Fruit fly (Drosophila melanogaster) whole organism, embryonic: Measurements from ENCODE around the gene P5CDh2.

Experiments used
- Abd-B ChIP-seq: fragments of 200-800 bp; sonication (Bioruptor generic); optimal IDR thresholded peaks from 2 replicates; lab custom pipeline; 2018; ENCODE audit warnings: missing biosample characterization, mild to moderate bottlenecking, missing genetic modification characterization, moderate library complexity
- CG10147 ChIP-seq: fragments of 200-800 bp; sonication (Bioruptor generic); optimal IDR thresholded peaks from 2 replicates; lab custom pipeline; 2019; ENCODE audit warnings: missing biosample characterization, mild to moderate bottlenecking, missing genetic modification characterization, moderate library complexity
- CG10267 ChIP-seq: fragments of 200-800 bp; sonication (Bioruptor generic); optimal IDR thresholded peaks from 2 replicates; lab custom pipeline; 2018; ENCODE audit warnings: missing biosample characterization, mild to moderate bottlenecking, missing genetic modification characterization, moderate library complexity
- CG10431 ChIP-seq: fragments of 200-800 bp; sonication (Bioruptor generic); optimal IDR thresholded peaks from 3 replicates; lab custom pipeline; 2018; ENCODE audit warnings: missing biosample characterization, mild to moderate bottlenecking, missing genetic modification characterization
- CG13296 ChIP-seq: fragments of 200-800 bp; sonication (Bioruptor generic); optimal IDR thresholded peaks from 3 replicates; lab custom pipeline; 2018; ENCODE audit warnings: missing biosample characterization, mild to moderate bottlenecking, missing genetic modification characterization
- CG16779 ChIP-seq: fragments of 200-800 bp; sonication (Bioruptor generic); IDR thresholded peaks from 2 replicates; pipeline ENCODE4 v1.3.6; 2022; ENCODE audit warnings: missing biosample characterization, missing genetic modification characterization
- CG17186 ChIP-seq: fragments of 200-800 bp; sonication (Bioruptor generic); optimal IDR thresholded peaks from 3 replicates; lab custom pipeline; 2017; ENCODE audit warnings: missing biosample characterization, missing genetic modification reagents, missing genetic modification characterization
- CG17328 ChIP-seq: fragments of 200-800 bp; sonication (Bioruptor generic); IDR thresholded peaks from 2 replicates; pipeline ENCODE4 v1.3.6; 2022; ENCODE audit warnings: missing biosample characterization, missing genetic modification characterization
- CG17612 ChIP-seq: fragments of 200-800 bp; sonication (Bioruptor generic); IDR thresholded peaks from 2 replicates; pipeline ENCODE4 v1.3.6; 2022; ENCODE audit warnings: missing biosample characterization, missing genetic modification characterization
- CG17802 ChIP-seq: fragments of 200-800 bp; sonication (Bioruptor generic); optimal IDR thresholded peaks from 2 replicates; lab custom pipeline; 2018; ENCODE audit warnings: missing biosample characterization, mild to moderate bottlenecking, missing genetic modification characterization, moderate library complexity
- CG17912 ChIP-seq: fragments of 200-800 bp; sonication (Bioruptor generic); optimal IDR thresholded peaks from 2 replicates; lab custom pipeline; 2018; ENCODE audit warnings: missing biosample characterization, mild to moderate bottlenecking, missing genetic modification characterization
- CG2712 ChIP-seq: fragments of 200-800 bp; optimal IDR thresholded peaks from 3 replicates; lab custom pipeline; 2019; ENCODE audit warnings: missing biosample characterization, mild to moderate bottlenecking, missing genetic modification characterization, moderate library complexity
- CG3726 ChIP-seq: fragments of 200-800 bp; sonication (Bioruptor generic); IDR thresholded peaks from 3 replicates; pipeline ENCODE4, ENCODE4 v1.3.6; 2022; ENCODE audit warnings: missing biosample characterization, missing genetic modification characterization
- CG4282 ChIP-seq: fragments of 200-800 bp; sonication (Bioruptor generic); optimal IDR thresholded peaks from 2 replicates; lab custom pipeline; 2016; ENCODE audit warnings: missing biosample characterization, missing genetic modification characterization
- CG4707 ChIP-seq: fragments of 200-800 bp; sonication (Bioruptor generic); optimal IDR thresholded peaks from 2 replicates; lab custom pipeline; 2018; ENCODE audit warnings: missing biosample characterization, mild to moderate bottlenecking, missing genetic modification characterization, moderate library complexity
- CG6689 ChIP-seq: fragments of 200-800 bp; sonication (Bioruptor generic); IDR thresholded peaks from 2 replicates; pipeline ENCODE4 v1.3.6; 2022; ENCODE audit warnings: missing biosample characterization, missing genetic modification characterization
- CG7271 ChIP-seq: fragments of 200-800 bp; sonication (Bioruptor generic); optimal IDR thresholded peaks from 2 replicates; lab custom pipeline; 2018; ENCODE audit warnings: missing biosample characterization, mild to moderate bottlenecking, missing genetic modification characterization, moderate library complexity
- CG8924 ChIP-seq: fragments of 200-800 bp; optimal IDR thresholded peaks from 3 replicates; lab custom pipeline; 2019; ENCODE audit warnings: missing biosample characterization, mild to moderate bottlenecking, missing genetic modification characterization, moderate library complexity
- Deaf1 ChIP-seq: fragments of 200-800 bp; optimal IDR thresholded peaks from 3 replicates; lab custom pipeline; 2019; ENCODE audit warnings: missing biosample characterization, mild to moderate bottlenecking, missing genetic modification characterization, moderate library complexity
- Dek ChIP-seq: fragments of 200-800 bp; sonication (Bioruptor generic); optimal IDR thresholded peaks from 3 replicates; lab custom pipeline; 2019; ENCODE audit warnings: missing biosample characterization, mild to moderate bottlenecking, missing genetic modification characterization, moderate library complexity
- Ets65A ChIP-seq: fragments of 200-800 bp; sonication (Bioruptor generic); peaks from one replicate; lab custom pipeline; 2016; ENCODE audit warnings: missing biosample characterization, missing genetic modification characterization
- GATAe ChIP-seq: fragments of 200-800 bp; sonication (Bioruptor generic); conservative IDR thresholded peaks from 2 replicates; pipeline ENCODE4 v1.3.6; 2022; ENCODE audit warnings: missing biosample characterization, missing genetic modification characterization
- Hey ChIP-seq: fragments of 200-800 bp; sonication (Bioruptor generic); optimal IDR thresholded peaks from 3 replicates; lab custom pipeline; 2018; ENCODE audit warnings: missing biosample characterization, mild to moderate bottlenecking, missing genetic modification characterization
- Hmr ChIP-seq: fragments of 200-800 bp; sonication (Bioruptor generic); optimal IDR thresholded peaks from 3 replicates; lab custom pipeline; 2017; ENCODE audit warnings: mild to moderate bottlenecking, missing biosample characterization, missing genetic modification reagents, missing genetic modification characterization
- NC2α ChIP-seq: fragments of 200-800 bp; sonication (Bioruptor generic); optimal IDR thresholded peaks from 2 replicates; lab custom pipeline; 2016; ENCODE audit warnings: missing biosample characterization, missing genetic modification characterization
- Neu2 ChIP-seq: fragments of 200-800 bp; sonication (Bioruptor generic); optimal IDR thresholded peaks from 3 replicates; lab custom pipeline; 2016; ENCODE audit warnings: missing biosample characterization, missing genetic modification characterization, borderline replicate concordance
- Nf-YB ChIP-seq: fragments of 200-800 bp; sonication (Bioruptor generic); optimal IDR thresholded peaks from 3 replicates; lab custom pipeline; 2019; ENCODE audit warnings: missing biosample characterization, mild to moderate bottlenecking, missing genetic modification characterization, moderate library complexity
- PHDP ChIP-seq: fragments of 200-800 bp; sonication (Bioruptor generic); optimal IDR thresholded peaks from 3 replicates; lab custom pipeline; 2018; ENCODE audit warnings: missing biosample characterization, mild to moderate bottlenecking, missing genetic modification characterization, moderate library complexity
- Ptx1 ChIP-seq: fragments of 200-800 bp; sonication (Bioruptor generic); IDR thresholded peaks from 2 replicates; pipeline ENCODE4 v1.3.6; 2022; ENCODE audit warnings: missing biosample characterization, missing genetic modification characterization
- ac ChIP-seq: fragments of 200-800 bp; sonication (Bioruptor generic); optimal IDR thresholded peaks from 3 replicates; lab custom pipeline; 2017; ENCODE audit warnings: missing biosample characterization, mild to moderate bottlenecking, missing genetic modification characterization
- al ChIP-seq: fragments of 200-800 bp; sonication (Bioruptor generic); IDR thresholded peaks from 2 replicates; pipeline ENCODE4 v1.3.6; 2022; ENCODE audit warnings: missing biosample characterization, missing genetic modification characterization
- ara ChIP-seq: fragments of 200-800 bp; sonication (Bioruptor generic); IDR thresholded peaks from 2 replicates; pipeline ENCODE4 v1.3.6; 2022; ENCODE audit warnings: missing biosample characterization, missing genetic modification characterization
- ato ChIP-seq: fragments of 200-800 bp; sonication (Bioruptor generic); IDR thresholded peaks from 2 replicates; pipeline ENCODE4 v1.3.6; 2022; ENCODE audit warnings: missing biosample characterization, missing genetic modification characterization; ENCODE audit not compliant: partially characterized antibody
- chn ChIP-seq: fragments of 200-800 bp; sonication (Bioruptor generic); optimal IDR thresholded peaks from 2 replicates; lab custom pipeline; 2016; ENCODE audit warnings: missing biosample characterization, missing genetic modification characterization
- corto ChIP-seq: fragments of 200-800 bp; sonication (Bioruptor generic); optimal IDR thresholded peaks from 2 replicates; lab custom pipeline; 2016; ENCODE audit warnings: missing biosample characterization, mild to moderate bottlenecking, missing genetic modification characterization, moderate library complexity
- esg ChIP-seq: fragments of 200-800 bp; sonication (Bioruptor generic); conservative IDR thresholded peaks from 2 replicates; pipeline ENCODE4 v1.3.6; 2022; ENCODE audit warnings: missing biosample characterization, missing genetic modification characterization
- fd102C ChIP-seq: fragments of 200-800 bp; sonication (Bioruptor generic); optimal IDR thresholded peaks from 2 replicates; lab custom pipeline; 2018; ENCODE audit warnings: missing biosample characterization, mild to moderate bottlenecking, missing genetic modification characterization, moderate library complexity
- fd3F ChIP-seq: fragments of 200-800 bp; sonication (Bioruptor generic); optimal IDR thresholded peaks from 2 replicates; lab custom pipeline; 2018; ENCODE audit warnings: missing biosample characterization, mild to moderate bottlenecking, missing genetic modification characterization, moderate library complexity
- ham ChIP-seq: fragments of 200-800 bp; sonication (Bioruptor generic); IDR thresholded peaks from 2 replicates; pipeline ENCODE4 v1.3.6; 2022; ENCODE audit warnings: missing biosample characterization, missing genetic modification characterization
- lbe ChIP-seq: fragments of 200-800 bp; sonication (Bioruptor generic); optimal IDR thresholded peaks from 2 replicates; lab custom pipeline; 2016; ENCODE audit warnings: missing biosample characterization, mild to moderate bottlenecking, missing genetic modification characterization
- lilli ChIP-seq: fragments of 200-800 bp; sonication (Bioruptor generic); optimal IDR thresholded peaks from 3 replicates; lab custom pipeline; 2016; ENCODE audit warnings: missing biosample characterization, missing genetic modification characterization
- lov ChIP-seq, 2 experiments: fragments of 200-800 bp in 1 of 2; fragments of >200 bp in 1 of 2; sonication (Bioruptor generic) in 1 of 2; IDR thresholded peaks in 1 of 2; optimal IDR thresholded peaks in 1 of 2; 2 replicates in 1 of 2; 3 replicates in 1 of 2; pipeline versions ENCODE4 v1.3.6 to Lab custom; 2017 to 2022; ENCODE audit warnings: missing biosample characterization in 1 of 2, missing genetic modification characterization in 1 of 2
- pho ChIP-seq: fragments of 200-800 bp; sonication (Bioruptor generic); optimal IDR thresholded peaks from 2 replicates; lab custom pipeline; 2016; ENCODE audit warnings: missing biosample characterization, missing genetic modification characterization
- pnt ChIP-seq: fragments of 200-800 bp; sonication (Bioruptor generic); optimal IDR thresholded peaks from 3 replicates; lab custom pipeline; 2016; ENCODE audit warnings: missing biosample characterization, missing genetic modification characterization
- ranshi ChIP-seq: fragments of 200-800 bp; sonication (Bioruptor generic); IDR thresholded peaks from 2 replicates; pipeline ENCODE4 v1.3.6; 2022; ENCODE audit warnings: missing biosample characterization, missing genetic modification characterization
- sna ChIP-seq: fragments of 200-800 bp; sonication (Bioruptor generic); IDR thresholded peaks from 2 replicates; pipeline ENCODE4 v1.3.6; 2022; ENCODE audit warnings: missing biosample characterization, missing genetic modification characterization; ENCODE audit not compliant: partially characterized antibody
- stwl ChIP-seq: fragments of 200-800 bp; sonication (Bioruptor generic); optimal IDR thresholded peaks from 3 replicates; lab custom pipeline; 2018; ENCODE audit warnings: missing biosample characterization, mild to moderate bottlenecking, missing genetic modification characterization, moderate library complexity
- tio ChIP-seq: fragments of 200-800 bp; sonication (Bioruptor generic); optimal IDR thresholded peaks from 2 replicates; lab custom pipeline; 2017; ENCODE audit warnings: missing biosample characterization, missing genetic modification characterization, inconsistent platforms
- toy ChIP-seq: fragments of 200-800 bp; sonication (Bioruptor generic); IDR thresholded peaks from 2 replicates; pipeline ENCODE4 v1.3.6; 2022; ENCODE audit warnings: missing biosample characterization, missing genetic modification characterization
- trem ChIP-seq: fragments of 200-800 bp; optimal IDR thresholded peaks from 3 replicates; lab custom pipeline; 2019; ENCODE audit warnings: missing biosample characterization, mild to moderate bottlenecking, missing genetic modification characterization, moderate library complexity
- twi ChIP-seq: fragments of 200-800 bp; optimal IDR thresholded peaks from 2 replicates; lab custom pipeline; 2019; ENCODE audit warnings: missing biosample characterization, mild to moderate bottlenecking, missing genetic modification characterization, moderate library complexity

Gene P5CDh2

DNA sequence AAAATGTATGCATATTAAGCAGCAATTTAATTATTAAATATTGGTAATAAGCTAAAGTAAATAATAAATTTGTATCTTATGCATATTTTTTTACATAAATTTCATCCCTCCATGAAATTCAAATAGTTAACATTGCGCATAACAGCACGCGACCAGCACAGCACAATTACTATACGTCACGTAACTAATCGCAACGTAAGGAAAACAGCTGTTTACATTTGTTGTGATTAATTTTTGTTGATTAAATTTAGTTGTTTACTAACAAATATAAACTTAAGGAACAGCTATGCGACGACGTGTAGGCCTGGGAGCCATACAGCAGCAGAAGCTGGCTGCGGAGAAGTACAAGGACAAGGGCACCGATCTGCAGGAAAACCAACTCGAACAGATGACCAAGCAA is 12.7 kb upstream of the P5CDh2 start, which contains the start of gene lsn (continued):
- TF ChIP-seq CG10431 (GFP tag; lab: Kevin White, UChicago) = no peak
- no peak for TF ChIP-seq ham (GFP tag; lab: Robert Waterston, UW)
- 0 out of 2 replicates have a peak, but pooled peaks have one; percentile 20 for TF ChIP-seq sna (GFP tag; lab: Robert Waterston, UW)
- TF ChIP-seq Hey (tag; lab: Kevin White, UChicago) = no peak
- peak; percentile 99 for TF ChIP-seq CG17186 (GFP tag; lab: Kevin White, UChicago)
- no peak for TF ChIP-seq ato (GFP tag; lab: Robert Waterston, UW)
- TF ChIP-seq CG16779 (GFP tag; lab: Robert Waterston, UW) = no peak
- peak; percentile 14 for TF ChIP-seq CG10147
- no peak for TF ChIP-seq GATAe (GFP tag; lab: Robert Waterston, UW)
- TF ChIP-seq fd102C (GFP tag; lab: Kevin White, UChicago) = no peak
- TF ChIP-seq al (GFP tag; lab: Robert Waterston, UW) = no peak
- TF ChIP-seq ac = peak; percentile 13
- no peak for TF ChIP-seq Neu2 (GFP tag; lab: Kevin White, UChicago)
- TF ChIP-seq CG8924 (tag; lab: Kevin White, UChicago) = no peak
- TF ChIP-seq stwl (tag; lab: Kevin White, UChicago) = peak; percentile 8
- TF ChIP-seq CG4707 (GFP tag; lab: Kevin White, UChicago) = peak; percentile 26
- TF ChIP-seq CG7271 (tag; lab: Kevin White, UChicago) = no peak
- TF ChIP-seq Nf-YB (GFP tag; lab: Kevin White, UChicago) = peak; percentile 13
- no peak for TF ChIP-seq corto (GFP tag; lab: Kevin White, UChicago)
- no peak for TF ChIP-seq lov (optimal IDR thresholded peaks at IDR 0.05; lab: Kevin White, UChicago)
- TF ChIP-seq lov (GFP tag; IDR thresholded peaks at IDR 0.05; lab: Robert Waterston, UW) = no peak
- TF ChIP-seq lbe (GFP tag; lab: Kevin White, UChicago) = peak; percentile 6
- TF ChIP-seq pho (GFP tag; lab: Kevin White, UChicago) = no peak
- TF ChIP-seq CG13296 (GFP tag; lab: Kevin White, UChicago) = peak; percentile 30
- TF ChIP-seq CG17612 (GFP tag; lab: Robert Waterston, UW) = no peak
- no peak for TF ChIP-seq trem (tag; lab: Kevin White, UChicago)
- peak; percentile 2 for TF ChIP-seq CG2712 (tag; lab: Kevin White, UChicago)
- TF ChIP-seq Dek = no peak
- no peak for TF ChIP-seq ranshi (GFP tag; lab: Robert Waterston, UW)
- TF ChIP-seq Ptx1 (GFP tag; lab: Robert Waterston, UW) = no peak
- TF ChIP-seq Deaf1 = no peak
- no peak for TF ChIP-seq Ets65A (GFP tag; lab: Kevin White, UChicago)
- TF ChIP-seq CG17912 (GFP tag; lab: Kevin White, UChicago) = peak; percentile 27
- peak; percentile 18; the same call in 1 of the 2 replicates for TF ChIP-seq CG17328
- TF ChIP-seq CG17802 = no peak
- peak; percentile 11 for TF ChIP-seq Hmr (GFP tag; lab: Kevin White, UChicago)
- no peak for TF ChIP-seq chn
- no peak for TF ChIP-seq tio (GFP tag; lab: Kevin White, UChicago)
- no peak for TF ChIP-seq pnt
- no peak for TF ChIP-seq CG4282
- TF ChIP-seq NC2α (GFP tag; lab: Kevin White, UChicago) = no peak
- TF ChIP-seq fd3F = peak; percentile 59
- TF ChIP-seq PHDP (tag; lab: Kevin White, UChicago) = peak; percentile 71
- TF ChIP-seq esg (GFP tag; lab: Robert Waterston, UW) = no peak
- TF ChIP-seq toy (GFP tag; lab: Robert Waterston, UW) = no peak
- TF ChIP-seq Abd-B (GFP tag; lab: Kevin White, UChicago) = no peak
- no peak for TF ChIP-seq CG3726
- no peak for TF ChIP-seq CG6689
- no peak for TF ChIP-seq CG10267 (tag; lab: Kevin White, UChicago)
- TF ChIP-seq ara = no peak
- peak; percentile 15 for TF ChIP-seq twi (tag; lab: Kevin White, UChicago)
- TF ChIP-seq lilli (GFP tag; lab: Kevin White, UChicago) = no peak
